Fruit fly (Drosophila melanogaster) whole organism, larva: ENCODE results near the gene CG46270.

Experiments used
- noc ChIP-seq: fragments of 200-800 bp; sonication (Bioruptor generic); optimal IDR thresholded peaks from 3 replicates; lab custom pipeline; 2019; ENCODE audit warnings: missing biosample characterization, mild to moderate bottlenecking, missing genetic modification characterization, moderate library complexity

Gene CG46270

dm6 chr3R:10407658-10408057 is 20.6 kb downstream of the CG46270 start:
- TF ChIP-seq noc (tag; lab: Kevin White, UChicago), result no peak

- TF ChIP-seq noc (tag; lab: Kevin White, UChicago), result no peak
Observed at dm6 chr3R:10407066-10407465, 21.2 kb downstream of the CG46270 start, which contains the start of gene CG6325. Gene CG6325 (minus strand): TSS chr3R:10407285.

DNA sequence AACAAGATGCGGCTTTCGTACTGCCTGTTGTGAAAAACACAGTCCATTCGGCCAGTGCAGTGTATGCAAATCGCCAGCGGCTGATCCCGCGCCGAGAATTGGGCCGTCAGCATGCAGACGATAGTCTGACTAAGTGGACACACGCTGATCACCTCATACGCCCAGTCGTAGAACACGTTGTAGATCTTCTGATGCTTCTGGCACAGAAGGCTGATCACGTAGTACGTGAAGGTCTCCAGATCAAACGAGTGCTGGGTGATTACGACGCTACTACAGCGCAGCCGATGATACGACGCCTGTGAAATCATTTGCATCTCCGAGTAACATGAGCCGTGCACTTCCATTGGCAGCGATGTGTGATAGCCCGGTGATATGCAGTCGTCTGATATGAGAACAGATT is 24.3 kb downstream of the CG46270 start:
- TF ChIP-seq noc (tag; lab: Kevin White, UChicago), result no peak

DNA sequence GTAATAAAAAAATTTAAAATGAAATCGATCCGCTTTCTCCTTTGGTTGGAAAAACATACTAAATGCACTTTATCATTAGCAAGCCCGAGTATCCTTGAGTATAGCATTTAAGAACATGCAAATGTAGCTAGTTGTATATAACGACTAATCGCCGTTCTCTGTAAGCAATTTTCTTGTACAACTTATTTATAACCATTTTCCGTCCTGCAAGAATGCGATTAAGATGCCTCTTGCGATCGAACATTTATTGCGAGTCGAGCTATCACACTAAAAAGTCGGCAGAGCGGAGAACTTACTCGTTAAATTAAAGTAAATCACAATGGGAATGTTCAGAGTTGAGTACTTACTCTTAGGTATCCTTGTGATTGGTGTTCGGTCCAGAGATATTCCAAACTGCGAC is 27.5 kb downstream of the CG46270 start, which contains the start of gene mthl11:
mthl11 (plus strand) TSS at position 301 of the 400 bp plus-strand sequence.
- TF ChIP-seq noc (tag; lab: Kevin White, UChicago), result no peak

DNA sequence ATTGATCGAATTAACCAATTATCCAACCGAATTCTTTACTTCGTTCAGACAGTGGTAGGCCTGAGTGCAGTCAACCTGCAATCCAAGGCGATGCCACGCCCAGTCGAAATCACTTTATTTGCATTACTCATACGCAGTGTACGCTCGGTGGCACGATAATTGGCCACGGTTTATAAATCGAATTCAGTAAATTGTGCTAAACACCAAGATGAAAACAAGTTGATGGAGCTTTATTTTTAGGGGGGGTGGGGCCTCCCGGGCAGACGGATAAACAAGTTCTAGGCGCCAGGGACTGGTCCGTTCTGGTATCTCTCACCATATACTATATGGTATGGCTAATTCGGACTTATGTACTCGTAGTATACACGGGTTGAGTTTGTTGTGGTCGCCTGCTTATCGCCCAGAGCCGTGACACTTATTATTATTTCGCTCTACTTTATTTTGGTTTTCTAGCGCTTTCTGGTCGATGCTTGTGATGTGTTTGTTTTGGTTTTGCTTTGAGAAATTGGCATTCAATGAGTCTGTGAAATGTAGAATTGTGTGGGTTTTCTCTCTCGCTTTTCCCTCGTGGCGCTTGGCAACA is 32.9 kb downstream of the CG46270 start:
- no peak for TF ChIP-seq noc (tag; lab: Kevin White, UChicago)

DNA sequence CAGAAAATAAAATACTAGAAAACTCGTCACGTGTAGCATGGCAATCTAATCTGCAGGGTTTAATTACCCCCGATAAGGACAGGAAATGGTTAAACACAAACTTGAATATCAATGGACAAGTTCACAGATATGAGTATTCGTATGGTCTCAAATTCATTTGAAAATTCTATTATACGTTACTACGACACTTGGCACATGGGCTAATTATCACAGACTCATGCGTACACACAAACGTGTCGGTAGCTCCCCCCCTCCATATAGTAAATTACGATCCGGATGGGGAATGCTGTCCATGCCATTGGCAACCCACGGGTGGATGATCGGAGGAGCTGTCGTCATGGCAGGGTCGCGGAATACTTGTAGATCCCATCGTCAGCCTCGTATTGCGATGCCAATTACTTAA is 33.9 kb downstream of the CG46270 start:
- TF ChIP-seq noc (tag; lab: Kevin White, UChicago), result peak; percentile 13

DNA sequence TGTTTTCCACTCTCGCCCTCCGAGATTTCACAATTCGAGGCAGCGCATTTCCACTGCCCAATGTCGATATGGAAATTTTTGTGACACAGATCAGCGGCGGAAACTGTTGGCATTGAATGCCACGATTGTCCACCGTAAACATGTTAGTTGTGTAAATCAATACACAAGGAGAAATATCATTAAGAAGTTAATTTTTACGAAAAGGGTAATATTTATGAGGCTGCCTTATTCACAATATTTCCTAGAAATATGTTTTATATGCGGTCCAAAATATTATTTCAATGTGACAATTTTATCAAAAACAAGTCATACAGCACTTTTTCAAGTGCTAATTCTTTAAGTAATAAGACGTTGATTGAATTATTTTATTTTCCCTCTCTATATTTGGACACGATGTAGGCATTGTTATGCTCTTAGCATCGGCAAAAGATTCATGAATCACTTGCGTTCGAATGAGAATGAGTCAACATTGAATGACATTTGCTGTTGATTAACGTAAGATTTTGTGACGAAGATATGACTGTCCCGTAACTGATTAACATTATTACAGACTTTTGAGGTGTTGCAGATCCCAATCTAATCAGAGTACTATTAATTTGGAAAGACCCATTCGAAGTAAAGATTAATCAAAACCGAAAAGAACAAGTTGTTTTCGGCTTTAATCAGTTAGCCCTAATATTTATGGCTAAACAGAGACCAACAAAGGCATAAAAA is 34.4 kb downstream of the CG46270 start:
- no peak for TF ChIP-seq noc (tag; lab: Kevin White, UChicago)

DNA sequence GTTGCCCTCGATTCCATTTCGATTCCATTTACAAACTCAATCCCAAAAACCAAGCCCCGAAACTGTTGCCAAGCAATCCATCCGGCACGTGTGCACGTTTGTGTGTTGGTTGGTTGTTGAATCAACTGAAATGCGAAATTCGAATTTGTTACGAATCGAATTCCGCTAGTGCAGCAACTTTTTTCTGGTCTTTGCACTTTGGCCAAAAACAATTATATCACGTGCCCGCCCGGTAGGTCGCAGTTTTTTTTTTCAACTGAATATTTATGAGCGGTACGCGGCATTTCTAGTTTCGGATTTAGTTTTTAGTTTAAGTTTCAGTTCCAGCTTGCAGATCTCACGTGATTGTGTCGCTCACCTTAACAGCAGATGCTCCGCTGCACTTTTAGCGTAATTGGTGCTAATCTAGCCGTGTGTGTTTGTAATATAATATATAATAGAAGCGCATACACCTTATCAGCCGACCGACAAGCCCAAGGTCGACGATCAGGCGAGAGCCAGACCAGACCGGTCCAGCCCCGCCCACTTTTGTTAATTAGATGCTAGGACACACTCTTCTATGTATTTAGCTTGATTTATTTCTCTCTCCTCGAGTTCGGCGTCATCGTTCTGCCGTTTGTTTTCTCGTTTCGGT is 35.1 kb downstream of the CG46270 start:
- no peak for TF ChIP-seq noc (tag; lab: Kevin White, UChicago)

dm6 chr3R:10392539-10392919 is 35.7 kb downstream of the CG46270 start:
- TF ChIP-seq noc (tag; lab: Kevin White, UChicago), result no peak

dm6 chr3R:10391863-10392538 is 36.2 kb downstream of the CG46270 start:
- TF ChIP-seq noc (tag; lab: Kevin White, UChicago), result no peak

DNA sequence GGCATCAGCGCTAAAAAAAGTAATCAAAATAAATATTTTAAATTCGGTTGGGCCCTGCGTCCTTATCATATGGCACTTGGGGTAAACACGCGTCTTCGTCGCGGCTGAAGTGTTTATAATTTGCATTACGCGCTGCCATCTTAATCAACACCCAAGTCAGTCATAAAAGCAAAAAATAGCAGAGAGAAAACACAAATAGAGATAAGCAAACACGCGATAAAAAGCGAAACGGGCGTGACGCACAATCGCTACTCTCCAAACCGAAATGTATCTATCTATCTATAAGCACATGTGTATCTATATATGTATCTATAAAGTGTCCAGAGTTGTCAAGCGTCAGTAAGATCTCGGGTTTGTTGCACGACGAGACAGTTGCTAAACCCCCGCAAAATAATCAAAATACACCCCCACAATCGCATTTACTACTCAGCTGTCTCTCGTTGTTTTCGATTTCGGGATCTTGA is 37.3 kb downstream of the CG46270 start:
- TF ChIP-seq noc (tag; lab: Kevin White, UChicago), result peak; percentile 89

DNA sequence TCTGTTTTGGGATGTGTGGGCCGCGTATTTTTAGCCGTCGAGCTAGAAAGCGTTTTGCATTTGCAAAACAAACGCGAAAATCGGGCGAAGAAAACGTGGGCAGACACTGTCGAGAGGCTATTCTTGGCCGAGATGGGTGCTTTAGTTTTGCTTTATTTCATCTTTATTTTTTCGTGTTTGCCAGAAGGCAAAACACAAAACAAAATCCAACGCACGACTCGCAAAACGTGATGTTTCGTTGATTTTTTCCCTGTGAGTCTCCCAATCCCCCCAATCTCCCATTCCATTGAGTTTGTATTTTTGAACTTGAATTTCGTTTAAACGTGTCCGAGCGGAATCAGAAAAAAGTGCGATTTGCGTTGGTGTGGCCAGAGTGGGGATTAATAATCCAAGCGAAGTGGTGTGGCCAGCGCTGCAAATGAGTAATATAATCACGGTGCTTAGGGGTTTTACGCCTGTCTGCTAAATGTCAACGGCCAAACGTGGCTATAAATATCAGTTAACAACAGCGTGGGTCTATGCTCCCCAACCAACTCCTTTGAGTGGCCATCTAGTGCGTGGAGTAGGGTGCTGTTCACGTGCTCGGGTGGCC is 38.3 kb downstream of the CG46270 start:
- TF ChIP-seq noc (tag; lab: Kevin White, UChicago), result no peak

DNA sequence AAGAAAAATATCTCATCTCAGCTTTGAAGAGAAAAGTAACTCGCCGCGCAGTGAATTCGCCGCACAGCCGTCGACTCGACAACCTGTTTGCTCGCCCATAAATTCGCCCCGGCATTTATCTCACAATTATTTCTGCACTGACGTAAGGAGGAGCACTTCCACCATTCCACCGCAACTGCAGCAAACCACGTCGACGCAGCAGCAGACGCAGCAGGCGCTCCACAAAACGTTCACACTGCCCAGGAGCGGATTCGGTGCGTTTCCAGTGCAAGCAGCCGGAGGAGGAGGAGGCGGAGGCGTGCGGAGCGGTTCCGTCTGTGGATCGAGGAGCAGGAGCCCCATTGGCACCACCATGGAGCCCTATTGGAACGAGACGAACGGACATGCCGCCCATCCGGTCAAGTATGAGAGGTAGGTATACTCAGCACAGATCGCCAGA is 39.2 kb downstream of the CG46270 start:
- no peak for TF ChIP-seq noc (tag; lab: Kevin White, UChicago)

DNA sequence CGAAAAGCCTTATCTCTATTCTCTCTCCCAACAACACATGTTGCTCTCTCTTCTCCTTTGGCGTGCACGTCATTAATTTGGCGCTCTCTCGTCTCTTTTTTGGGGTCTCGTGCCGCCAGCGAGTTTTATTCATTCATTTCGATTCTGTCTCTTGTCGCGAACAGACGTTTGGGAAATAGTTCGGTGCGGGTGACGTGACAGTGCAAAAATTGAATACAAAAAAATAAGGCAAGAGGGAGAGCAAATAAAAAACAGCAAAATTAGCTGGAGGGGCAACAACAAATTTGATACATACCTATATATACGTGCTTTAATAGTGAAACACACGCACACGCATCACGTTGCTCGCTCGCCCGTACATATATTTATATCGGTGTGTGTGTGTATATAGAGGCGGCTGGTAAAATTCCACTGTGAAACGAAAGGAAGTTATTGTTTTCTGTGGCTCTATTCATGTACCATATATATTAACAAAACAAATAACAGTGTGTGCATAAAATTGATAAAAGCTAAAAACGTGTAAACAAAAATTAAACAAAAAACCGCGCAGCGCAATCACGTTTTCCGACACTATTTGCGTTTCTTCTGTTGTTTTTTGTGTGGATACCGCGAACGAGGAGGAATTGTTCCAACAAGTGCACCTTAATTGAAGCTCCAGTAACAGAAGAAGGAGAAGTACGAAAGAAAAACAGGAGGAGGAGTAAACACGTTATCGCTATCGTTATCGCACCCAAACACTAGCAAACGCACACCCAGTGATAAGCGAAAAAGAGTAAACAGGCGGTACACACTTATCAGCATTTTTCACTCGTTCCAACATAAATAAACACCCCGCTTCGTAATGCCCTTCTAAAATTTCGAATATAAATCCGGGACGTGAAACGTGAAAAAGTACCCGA is 39.8 kb downstream of the CG46270 start, which contains the start of gene cwo:
cwo (plus strand) TSS at position 131 of the 899 bp plus-strand sequence.
- no peak for TF ChIP-seq noc (tag; lab: Kevin White, UChicago)
